Worm (Caenorhabditis elegans): ENCODE measurements around the gene hlh-26.

The hlh-26 gene

ce11 chrII:5498156-5498739 is 35.3 kb downstream of the hlh-26 start, which contains the start of the genes suex-1 and F12A10.9:
TSS of gene suex-1 (minus strand) at chrII:5498256.
TSS of gene F12A10.9 (plus strand) at chrII:5498689.
- TF ChIP-seq tra-4 (tag; optimal IDR thresholded peaks at IDR 0.05) (no peak), aly-1 (tag; optimal IDR thresholded peaks at IDR 0.05) (no peak), tbx-37 (GFP tag; conservative IDR thresholded peaks at IDR 0.05) (no peak), ets-7 (tag; optimal IDR thresholded peaks at IDR 0.05) (no peak), tbx-11 (GFP tag; IDR thresholded peaks at IDR 0.05) (no peak), F13C5.2 (tag; optimal IDR thresholded peaks at IDR 0.05) (no peak), hnd-1 (tag; optimal IDR thresholded peaks at IDR 0.05) (no peak), ceh-36 (tag; optimal IDR thresholded peaks at IDR 0.05) (no peak), pes-1 (GFP tag; IDR thresholded peaks at IDR 0.05) (no peak), B0310.2 (tag; optimal IDR thresholded peaks at IDR 0.05) (no peak), hmbx-1 (tag; optimal IDR thresholded peaks at IDR 0.05) (no peak), ceh-13 (GFP tag; optimal IDR thresholded peaks at IDR 0.05) (no peak)

ce11 chrII:5497541-5497940 is 36.0 kb downstream of the hlh-26 start:
- no peak for TF ChIP-seq pes-1 (GFP tag; IDR thresholded peaks at IDR 0.05)
- TF ChIP-seq B0310.2 (tag; optimal IDR thresholded peaks at IDR 0.05), result no peak
- TF ChIP-seq hmg-4 (GFP tag; optimal IDR thresholded peaks at IDR 0.05), result no peak
- no peak for TF ChIP-seq ceh-13 (GFP tag; optimal IDR thresholded peaks at IDR 0.05)

- TF ChIP-seq tbx-37 (GFP tag; conservative IDR thresholded peaks at IDR 0.05), result no peak
- TF ChIP-seq hmg-4 (GFP tag; optimal IDR thresholded peaks at IDR 0.05), result no peak
- TF ChIP-seq sea-1 (GFP tag; conservative IDR thresholded peaks at IDR 0.05), result no peak
- no peak for TF ChIP-seq ets-7 (tag; optimal IDR thresholded peaks at IDR 0.05)
- no peak for TF ChIP-seq tra-4 (tag; optimal IDR thresholded peaks at IDR 0.05)
- no peak for TF ChIP-seq flt-1 (GFP tag; IDR thresholded peaks at IDR 0.05)
- no peak for TF ChIP-seq pes-1 (GFP tag; IDR thresholded peaks at IDR 0.05)
- no peak for TF ChIP-seq ceh-36 (tag; optimal IDR thresholded peaks at IDR 0.05)
- no peak for TF ChIP-seq B0310.2 (tag; optimal IDR thresholded peaks at IDR 0.05)
- no peak for TF ChIP-seq tbx-11 (GFP tag; IDR thresholded peaks at IDR 0.05)
- no peak for TF ChIP-seq aly-1 (tag; optimal IDR thresholded peaks at IDR 0.05)
- TF ChIP-seq ceh-13 (GFP tag; optimal IDR thresholded peaks at IDR 0.05), result no peak
- TF ChIP-seq ama-1 (optimal IDR thresholded peaks at IDR 0.05), result no peak
These were observed 37.2 kb downstream of the hlh-26 start, which contains the start of gene F12A10.1 for ce11 chrII:5496375-5496774. TSS of gene F12A10.1 (plus strand) at chrII:5496540.

ce11 chrII:5494405-5494804 is 39.1 kb downstream of the hlh-26 start, which contains the start of gene F12A10.6:
TSS of gene F12A10.6 (minus strand) at chrII:5494505.
- TF ChIP-seq scrt-1 (GFP tag; IDR thresholded peaks at IDR 0.05), result no peak
- no peak for TF ChIP-seq hnd-1 (tag; optimal IDR thresholded peaks at IDR 0.05)
- TF ChIP-seq aly-1 (tag; optimal IDR thresholded peaks at IDR 0.05), result no peak
- TF ChIP-seq tra-4 (tag; optimal IDR thresholded peaks at IDR 0.05), result no peak
- no peak for TF ChIP-seq pes-1 (GFP tag; IDR thresholded peaks at IDR 0.05)
- TF ChIP-seq hmg-4 (GFP tag; optimal IDR thresholded peaks at IDR 0.05), result no peak
- no peak for TF ChIP-seq tbx-11 (GFP tag; IDR thresholded peaks at IDR 0.05)
- TF ChIP-seq flt-1 (GFP tag; IDR thresholded peaks at IDR 0.05), result no peak
- no peak for TF ChIP-seq ets-7 (tag; optimal IDR thresholded peaks at IDR 0.05)
- no peak for TF ChIP-seq B0310.2 (tag; optimal IDR thresholded peaks at IDR 0.05)
- TF ChIP-seq sea-1 (GFP tag; conservative IDR thresholded peaks at IDR 0.05), result no peak
- no peak for TF ChIP-seq ceh-36 (tag; optimal IDR thresholded peaks at IDR 0.05)

ce11 chrII:5487844-5488243 is 45.7 kb downstream of the hlh-26 start, which contains the start of gene nep-5:
TSS of gene nep-5 (plus strand) at chrII:5488144.
- TF ChIP-seq ceh-36 (tag; optimal IDR thresholded peaks at IDR 0.05), result no peak
- no peak for TF ChIP-seq ets-7 (tag; optimal IDR thresholded peaks at IDR 0.05)
- TF ChIP-seq tra-4 (tag; optimal IDR thresholded peaks at IDR 0.05), result no peak
- TF ChIP-seq tbx-37 (GFP tag; conservative IDR thresholded peaks at IDR 0.05), result no peak
- no peak for TF ChIP-seq scrt-1 (GFP tag; IDR thresholded peaks at IDR 0.05)
- no peak for TF ChIP-seq flt-1 (GFP tag; IDR thresholded peaks at IDR 0.05)
- TF ChIP-seq ceh-13 (GFP tag; optimal IDR thresholded peaks at IDR 0.05), result no peak
- no peak for TF ChIP-seq sea-1 (GFP tag; conservative IDR thresholded peaks at IDR 0.05)
- TF ChIP-seq pes-1 (GFP tag; IDR thresholded peaks at IDR 0.05), result no peak
- TF ChIP-seq B0310.2 (tag; optimal IDR thresholded peaks at IDR 0.05), result no peak
- no peak for TF ChIP-seq aly-1 (tag; optimal IDR thresholded peaks at IDR 0.05)
- TF ChIP-seq hnd-1 (tag; optimal IDR thresholded peaks at IDR 0.05), result no peak

Measured in whole organism, early embryonic.